Worm (Caenorhabditis elegans) whole organism, young adult: ENCODE data around the gene hil-3.

Experiments
- B0019.2 ChIP-seq: fragments of 200-800 bp; sonication (Bioruptor generic); conservative IDR thresholded peaks from 2 replicates; pipeline ENCODE4 v1.3.6; 2022; ENCODE audit warnings: missing genetic modification reagents, missing genetic modification characterization, missing compliant biosample characterization
- Y67H2A.10 ChIP-seq: fragments of 200-800 bp; sonication (Bioruptor generic); conservative IDR thresholded peaks from 2 replicates; pipeline ENCODE4 v1.3.6; 2022; ENCODE audit warnings: missing genetic modification reagents, missing genetic modification characterization, missing compliant biosample characterization
- ceh-100 ChIP-seq: fragments of 200-800 bp; sonication (Bioruptor generic); IDR thresholded peaks from 2 replicates; pipeline ENCODE4 v1.3.6; 2022; ENCODE audit warnings: missing genetic modification reagents, missing genetic modification characterization, missing compliant biosample characterization
- gei-17 ChIP-seq: fragments of 200-800 bp; sonication (Bioruptor generic); optimal IDR thresholded peaks from 2 replicates; lab custom pipeline; 2018; ENCODE audit warnings: mild to moderate bottlenecking, missing genetic modification characterization, missing compliant biosample characterization
- hsf-1 ChIP-seq: fragments of 200-800 bp; sonication (Bioruptor generic); IDR thresholded peaks from 2 replicates; pipeline ENCODE4 v1.3.6; 2022; ENCODE audit warnings: missing genetic modification reagents, missing genetic modification characterization, missing compliant biosample characterization
- let-607 ChIP-seq, 2 experiments: fragments of 200-800 bp in 1 of 2; sonication (Bioruptor generic) in 1 of 2; sonication (generic microtip) in 1 of 2; optimal IDR thresholded peaks; 2 replicates each; lab custom pipeline; 2016 to 2018; ENCODE audit warnings: mild to moderate bottlenecking in 2 of 2, missing compliant biosample characterization in 2 of 2, missing genetic modification characterization in 2 of 2, moderate library complexity in 2 of 2, missing genotype in 1 of 2
- lin-35 ChIP-seq, 3 experiments: fragments of 150-350 bp in 2 of 3; sonication (generic microtip) in 1 of 3; optimal IDR thresholded peaks; 2 replicates each; lab custom pipeline; 2014 to 2018; ENCODE audit warnings: missing biosample characterization in 3 of 3, missing genetic modification characterization in 3 of 3, missing genetic modification reagents in 3 of 3
- madf-6 ChIP-seq: fragments of 200-800 bp; sonication (Bioruptor generic); IDR thresholded peaks from 2 replicates; pipeline ENCODE4 v1.3.6; 2022; ENCODE audit warnings: missing genetic modification reagents, missing genetic modification characterization, missing compliant biosample characterization
- nfya-1 ChIP-seq: sonication (generic microtip); optimal IDR thresholded peaks from 2 replicates; lab custom pipeline; 2017; ENCODE audit warnings: antibody characterized with exemption, missing compliant biosample characterization, missing genetic modification characterization, borderline replicate concordance; ENCODE audit not compliant: insufficient read depth
- pha-4 ChIP-seq: fragments of 150-350 bp; sonication (generic microtip); optimal IDR thresholded peaks from 2 replicates; lab custom pipeline; 2014; ENCODE audit warnings: missing biosample characterization, missing genetic modification reagents, missing genetic modification characterization
- ztf-22 ChIP-seq: fragments of 200-800 bp; sonication (Bioruptor generic); optimal IDR thresholded peaks from 2 replicates; lab custom pipeline; 2018; ENCODE audit warnings: mild to moderate bottlenecking, missing genetic modification characterization, moderate library complexity, missing compliant biosample characterization
- ztf-3 ChIP-seq: fragments of 200-800 bp; sonication (Bioruptor generic); optimal IDR thresholded peaks from 2 replicates; lab custom pipeline; 2018; ENCODE audit warnings: mild to moderate bottlenecking, missing genetic modification characterization, missing compliant biosample characterization

DNA sequence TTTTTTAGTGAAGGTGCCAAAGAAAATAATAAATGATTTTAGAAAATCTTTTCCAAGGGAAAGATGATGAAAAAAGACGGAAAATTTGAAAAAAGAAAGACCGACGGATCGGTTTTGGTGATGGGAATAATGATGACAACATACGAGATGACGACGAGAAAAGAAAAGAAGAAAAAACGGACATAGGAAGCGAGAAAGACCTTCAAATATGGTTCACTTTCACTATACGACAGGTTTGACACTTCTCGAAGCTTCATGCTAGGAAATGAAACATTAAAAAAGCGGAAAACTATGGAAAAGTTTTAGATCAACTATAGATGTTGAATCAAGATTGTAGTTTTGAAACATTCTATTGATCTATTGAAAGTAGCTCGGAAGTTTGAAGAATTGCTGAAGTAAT, 41.2 kb downstream of the hil-3 start:
- TF ChIP-seq hsf-1 (GFP tag; lab: Robert Waterston, UW) (no peak), ceh-100 (no peak), pha-4 (tag; lab: Kevin White, UChicago) (no peak), madf-6 (GFP tag; lab: Robert Waterston, UW) (no peak), ztf-3 (GFP tag; lab: Kevin White, UChicago) (no peak), ztf-22 (no peak), let-607 (tag; optimal IDR thresholded peaks at IDR 0.05; lab: Kevin White, UChicago) (no peak), Y67H2A.10 (GFP tag; lab: Robert Waterston, UW) (no peak), lin-35 (GFP tag; optimal IDR thresholded peaks at IDR 0.05; lab: Kevin White, UChicago) (no peak), B0019.2 (GFP tag; lab: Robert Waterston, UW) (no peak), nfya-1 (tag; lab: Kevin White, UChicago) (no peak), gei-17 (GFP tag; lab: Kevin White, UChicago) (no peak)
